Worm (Caenorhabditis elegans) whole organism, L4 larva: ENCODE results near the gene C01G12.7.

ENCODE experiments used
- D1046.2 ChIP-seq: fragments of 200-800 bp; sonication (Bioruptor generic); IDR thresholded peaks from 2 replicates; pipeline ENCODE4 v1.3.6; 2022; ENCODE audit warnings: missing genetic modification characterization, missing compliant biosample characterization
- F44E2.7 ChIP-seq: fragments of 200-800 bp; sonication (Bioruptor generic); IDR thresholded peaks from 2 replicates; pipeline ENCODE4 v2.1.2; 2022; ENCODE audit warnings: missing genetic modification characterization, missing compliant biosample characterization
- F49E8.2 ChIP-seq: sonication (generic microtip); optimal IDR thresholded peaks from 2 replicates; lab custom pipeline; 2016; ENCODE audit warnings: missing compliant biosample characterization, mild to moderate bottlenecking, missing genetic modification characterization, borderline replicate concordance
- T26A8.4 ChIP-seq: fragments of 200-800 bp; sonication (Bioruptor generic); IDR thresholded peaks from 2 replicates; pipeline ENCODE4 v1.3.6; 2022; ENCODE audit warnings: missing genetic modification characterization, missing compliant biosample characterization
- Y105C5A.15 ChIP-seq: fragments of 200-800 bp; sonication (Bioruptor generic); IDR thresholded peaks from 2 replicates; pipeline ENCODE4 v1.3.6; 2022; ENCODE audit warnings: missing genetic modification characterization, missing compliant biosample characterization
- ZK337.2 ChIP-seq: fragments of 200-800 bp; sonication (Bioruptor generic); IDR thresholded peaks from 2 replicates; pipeline ENCODE4 v1.3.6; 2022; ENCODE audit warnings: missing genetic modification reagents, missing genetic modification characterization, missing compliant biosample characterization
- arid-1 ChIP-seq: fragments of 200-800 bp; sonication (Bioruptor generic); conservative IDR thresholded peaks from 2 replicates; pipeline ENCODE4 v1.3.6; 2022; ENCODE audit warnings: missing genetic modification reagents, missing genetic modification characterization, missing compliant biosample characterization
- ceh-32 ChIP-seq: sonication (generic microtip); optimal IDR thresholded peaks from 2 replicates; lab custom pipeline; 2016; ENCODE audit warnings: mild to moderate bottlenecking, missing genetic modification characterization, missing compliant biosample characterization; ENCODE audit not compliant: poor library complexity
- daf-16 ChIP-seq, 3 experiments: sonication (generic microtip); optimal IDR thresholded peaks; 2 replicates each; lab custom pipeline; 2016 to 2017; ENCODE audit warnings: missing genetic modification characterization in 3 of 3, missing genetic modification reagents in 3 of 3, mild to moderate bottlenecking in 2 of 3, missing compliant biosample characterization in 2 of 3, missing biosample characterization in 1 of 3, moderate library complexity in 1 of 3
- daf-19 ChIP-seq: fragments of 200-800 bp; sonication (Bioruptor generic); conservative IDR thresholded peaks from 2 replicates; pipeline ENCODE4 v1.3.6; 2022; ENCODE audit warnings: missing genetic modification characterization, missing compliant biosample characterization
- daf-8 ChIP-seq: fragments of 200-800 bp; sonication (Bioruptor generic); IDR thresholded peaks from 2 replicates; pipeline ENCODE4 v1.3.6; 2022; ENCODE audit warnings: missing genetic modification characterization, missing compliant biosample characterization
- dmd-8 ChIP-seq: fragments of 200-800 bp; sonication (Bioruptor generic); IDR thresholded peaks from 2 replicates; pipeline ENCODE4 v1.3.6; 2022; ENCODE audit warnings: missing genetic modification characterization, missing compliant biosample characterization
- dpl-1 ChIP-seq: fragments of 150-350 bp; optimal IDR thresholded peaks from 2 replicates; lab custom pipeline; 2014; ENCODE audit warnings: missing biosample characterization, missing genetic modification reagents, missing genetic modification characterization
- duxl-1 ChIP-seq: sonication (generic microtip); optimal IDR thresholded peaks from 2 replicates; lab custom pipeline; 2016; ENCODE audit warnings: mild to moderate bottlenecking, missing genetic modification characterization, moderate library complexity, missing compliant biosample characterization; ENCODE audit not compliant: poor library complexity
- dve-1 ChIP-seq: sonication (generic microtip); optimal IDR thresholded peaks from 2 replicates; lab custom pipeline; 2017; ENCODE audit warnings: antibody characterized with exemption, mild to moderate bottlenecking, missing genetic modification characterization, missing compliant biosample characterization; ENCODE audit not compliant: insufficient read depth
- egl-43 ChIP-seq: fragments of 200-800 bp; sonication (Bioruptor generic); IDR thresholded peaks from 2 replicates; pipeline ENCODE4 v1.3.6; 2022; ENCODE audit warnings: missing genetic modification reagents, missing genetic modification characterization, missing compliant biosample characterization
- fkh-10 ChIP-seq: fragments of 150-350 bp; optimal IDR thresholded peaks from 2 replicates; lab custom pipeline; 2014; ENCODE audit warnings: missing biosample characterization, missing genetic modification reagents, missing genetic modification characterization
- fos-1 ChIP-seq: fragments of 150-350 bp; optimal IDR thresholded peaks from 2 replicates; lab custom pipeline; 2014; ENCODE audit warnings: missing biosample characterization, missing genetic modification characterization
- gei-8 ChIP-seq: fragments of 200-800 bp; sonication (Bioruptor generic); optimal IDR thresholded peaks from 2 replicates; lab custom pipeline; 2018; ENCODE audit warnings: mild to moderate bottlenecking, missing genetic modification characterization, missing compliant biosample characterization
- hif-1 ChIP-seq, 2 experiments: sonication (generic microtip); optimal IDR thresholded peaks; 2 replicates each; lab custom pipeline; 2016 to 2017; ENCODE audit warnings: missing compliant biosample characterization in 2 of 2, missing genetic modification characterization in 2 of 2, missing genetic modification reagents in 2 of 2, missing genotype in 2 of 2, mild to moderate bottlenecking in 1 of 2
- hlh-11 ChIP-seq: fragments of 200-800 bp; sonication (Bioruptor generic); optimal IDR thresholded peaks from 2 replicates; lab custom pipeline; 2018; ENCODE audit warnings: mild to moderate bottlenecking, missing genetic modification characterization, missing compliant biosample characterization
- hlh-30 ChIP-seq: sonication (generic microtip); optimal IDR thresholded peaks from 2 replicates; lab custom pipeline; 2017; ENCODE audit warnings: antibody characterized with exemption, mild to moderate bottlenecking, missing genetic modification characterization, missing compliant biosample characterization; ENCODE audit not compliant: insufficient read depth
- hmg-1.1 ChIP-seq: fragments of 200-800 bp; sonication (Bioruptor generic); IDR thresholded peaks from 2 replicates; pipeline ENCODE4 v1.3.6; 2022; ENCODE audit warnings: missing genetic modification reagents, missing genetic modification characterization, missing compliant biosample characterization
- lin-1 ChIP-seq: fragments of 200-800 bp; sonication (Bioruptor generic); IDR thresholded peaks from 2 replicates; pipeline ENCODE4 v1.3.6; 2022; ENCODE audit warnings: missing genetic modification reagents, missing genetic modification characterization, missing compliant biosample characterization
- lin-15B ChIP-seq: fragments of 150-350 bp; sonication (generic microtip); optimal IDR thresholded peaks from 3 replicates; lab custom pipeline; 2014; ENCODE audit warnings: missing biosample characterization, missing genetic modification characterization
- lin-39 ChIP-seq: fragments of 150-350 bp; optimal IDR thresholded peaks from 2 replicates; lab custom pipeline; 2014; ENCODE audit warnings: missing biosample characterization, missing genetic modification reagents, missing genetic modification characterization
- lsy-2 ChIP-seq, 2 experiments: fragments of 150-350 bp in 1 of 2; sonication (generic microtip) in 1 of 2; optimal IDR thresholded peaks; 2 replicates each; lab custom pipeline; 2014 to 2017; ENCODE audit warnings: missing biosample characterization in 2 of 2, missing genetic modification characterization in 2 of 2
- mes-2 ChIP-seq: sonication (generic microtip); optimal IDR thresholded peaks from 2 replicates; lab custom pipeline; 2016; ENCODE audit warnings: missing genotype, mild to moderate bottlenecking, missing genetic modification characterization, missing compliant biosample characterization; ENCODE audit not compliant: poor library complexity, severe bottlenecking
- mxl-3 ChIP-seq: fragments of 200-800 bp; sonication (Bioruptor generic); optimal IDR thresholded peaks from 2 replicates; lab custom pipeline; 2018; ENCODE audit warnings: mild to moderate bottlenecking, missing genetic modification characterization, missing compliant biosample characterization
- nhr-10 ChIP-seq: fragments of 150-350 bp; optimal IDR thresholded peaks from 2 replicates; lab custom pipeline; 2014; ENCODE audit warnings: missing biosample characterization, missing genetic modification characterization
- nhr-102 ChIP-seq: sonication (generic microtip); optimal IDR thresholded peaks from 2 replicates; lab custom pipeline; 2016; ENCODE audit warnings: mild to moderate bottlenecking, missing genetic modification characterization, moderate library complexity, missing compliant biosample characterization
- nhr-111 ChIP-seq: fragments of 200-800 bp; sonication (Bioruptor generic); optimal IDR thresholded peaks from 2 replicates; lab custom pipeline; 2018; ENCODE audit warnings: mild to moderate bottlenecking, missing genetic modification characterization, missing compliant biosample characterization
- nhr-25 ChIP-seq: sonication (generic microtip); optimal IDR thresholded peaks from 2 replicates; lab custom pipeline; 2017; ENCODE audit warnings: missing genetic modification characterization, mild to moderate bottlenecking, missing compliant biosample characterization, antibody characterized with exemption, moderate library complexity, borderline replicate concordance; ENCODE audit not compliant: insufficient read depth
- nhr-28 ChIP-seq: fragments of 150-350 bp; optimal IDR thresholded peaks from 2 replicates; lab custom pipeline; 2014; ENCODE audit warnings: missing biosample characterization, missing genetic modification characterization
- nhr-42 ChIP-seq: fragments of 200-800 bp; sonication (Bioruptor generic); IDR thresholded peaks from 2 replicates; pipeline ENCODE4 v1.3.6; 2022; ENCODE audit warnings: missing genetic modification characterization, missing compliant biosample characterization
- nhr-76 ChIP-seq: fragments of 150-350 bp; optimal IDR thresholded peaks from 2 replicates; lab custom pipeline; 2014; ENCODE audit warnings: missing biosample characterization, missing genetic modification characterization
- nhr-77 ChIP-seq: fragments of 150-350 bp; optimal IDR thresholded peaks from 2 replicates; lab custom pipeline; 2014; ENCODE audit warnings: missing biosample characterization, missing genetic modification characterization
- set-16 ChIP-seq: fragments of 200-800 bp; sonication (Bioruptor generic); IDR thresholded peaks from 2 replicates; pipeline ENCODE4 v1.3.6; 2022; ENCODE audit warnings: missing genetic modification reagents, missing genetic modification characterization, missing compliant biosample characterization
- snpc-1.2 ChIP-seq: fragments of 200-800 bp; sonication (Bioruptor generic); IDR thresholded peaks from 2 replicates; pipeline ENCODE4 v1.3.6; 2022; ENCODE audit warnings: missing genetic modification reagents, missing genetic modification characterization, missing compliant biosample characterization
- snpc-4 ChIP-seq: fragments of 150-350 bp; optimal IDR thresholded peaks from 2 replicates; lab custom pipeline; 2014; ENCODE audit warnings: missing biosample characterization, missing genetic modification characterization
- tag-97 ChIP-seq: fragments of 200-800 bp; sonication (Bioruptor generic); IDR thresholded peaks from 2 replicates; pipeline ENCODE4 v1.3.6; 2022; ENCODE audit warnings: missing genetic modification characterization, missing compliant biosample characterization
- unc-130 ChIP-seq: sonication (generic microtip); optimal IDR thresholded peaks from 2 replicates; lab custom pipeline; 2016; ENCODE audit warnings: missing genetic modification reagents, missing genetic modification characterization, missing compliant biosample characterization
- vab-7 ChIP-seq: fragments of 200-800 bp; sonication (Bioruptor generic); IDR thresholded peaks from 2 replicates; pipeline ENCODE4 v1.3.6; 2022; ENCODE audit warnings: missing genetic modification reagents, missing genetic modification characterization, missing compliant biosample characterization
- zip-11 ChIP-seq: fragments of 200-800 bp; sonication (Bioruptor generic); IDR thresholded peaks from 2 replicates; pipeline ENCODE4 v1.3.6; 2022; ENCODE audit warnings: missing genetic modification characterization, missing compliant biosample characterization
- zip-2 ChIP-seq: fragments of 150-350 bp; optimal IDR thresholded peaks from 2 replicates; lab custom pipeline; 2014; ENCODE audit warnings: missing biosample characterization, missing genetic modification characterization
- ztf-7 ChIP-seq: fragments of 150-350 bp; optimal IDR thresholded peaks from 2 replicates; lab custom pipeline; 2014; ENCODE audit warnings: missing biosample characterization, missing genetic modification characterization

C01G12.7 gene

ce11 chrII:14616927-14617326 lies 25.2 kb upstream of the C01G12.7 start (continued):
- TF ChIP-seq D1046.2 (GFP tag; lab: Robert Waterston, UW): peak; percentile 86
- TF ChIP-seq ceh-32 (tag; lab: Kevin White, UChicago): no peak
- TF ChIP-seq F49E8.2 (tag; lab: Kevin White, UChicago): no peak
- TF ChIP-seq F44E2.7 (GFP tag; lab: Robert Waterston, UW): peak; percentile 66; the same call in 1 of the 2 replicates
- peak; percentile 76; the same call in 1 of the 2 replicates for TF ChIP-seq daf-19 (GFP tag; lab: Robert Waterston, UW)
- no peak for TF ChIP-seq daf-8
- TF ChIP-seq nhr-102 (tag; lab: Kevin White, UChicago): peak; percentile 44
- peak; percentile 81; the same call in 1 of the 2 replicates for TF ChIP-seq Y105C5A.15
- TF ChIP-seq mxl-3 (GFP tag; lab: Kevin White, UChicago): peak; percentile 43
- TF ChIP-seq gei-8: peak; percentile 32
- TF ChIP-seq set-16: peak; percentile 20; the same call in 1 of the 2 replicates
- TF ChIP-seq egl-43 (GFP tag; lab: Robert Waterston, UW): peak; percentile 92
- TF ChIP-seq nhr-25 (tag; lab: Kevin White, UChicago): no peak
- no peak for TF ChIP-seq fkh-10
- TF ChIP-seq hlh-11: peak; percentile 18
- TF ChIP-seq mes-2 (tag; lab: Kevin White, UChicago): peak; percentile 78
- TF ChIP-seq lsy-2 (tag; optimal IDR thresholded peaks at IDR 0.05; lab: Kevin White, UChicago): peak in 1 of 2 experiments; percentile 15
- no peak for TF ChIP-seq ztf-7
- TF ChIP-seq lin-1 (GFP tag; lab: Robert Waterston, UW): peak; percentile 79
- 0 out of 2 replicates have a peak, but pooled peaks have one; percentile 17 for TF ChIP-seq ZK337.2 (GFP tag; lab: Robert Waterston, UW)
- no peak for TF ChIP-seq nhr-77 (tag; lab: Kevin White, UChicago)
- TF ChIP-seq daf-16 (GFP tag; optimal IDR thresholded peaks at IDR 0.05; lab: Kevin White, UChicago): peak in 1 of 2 experiments; percentile 88
- TF ChIP-seq daf-16 (tag; optimal IDR thresholded peaks at IDR 0.05; lab: Kevin White, UChicago): peak; percentile 67
- peak; percentile 81 for TF ChIP-seq duxl-1 (tag; lab: Kevin White, UChicago)

DNA sequence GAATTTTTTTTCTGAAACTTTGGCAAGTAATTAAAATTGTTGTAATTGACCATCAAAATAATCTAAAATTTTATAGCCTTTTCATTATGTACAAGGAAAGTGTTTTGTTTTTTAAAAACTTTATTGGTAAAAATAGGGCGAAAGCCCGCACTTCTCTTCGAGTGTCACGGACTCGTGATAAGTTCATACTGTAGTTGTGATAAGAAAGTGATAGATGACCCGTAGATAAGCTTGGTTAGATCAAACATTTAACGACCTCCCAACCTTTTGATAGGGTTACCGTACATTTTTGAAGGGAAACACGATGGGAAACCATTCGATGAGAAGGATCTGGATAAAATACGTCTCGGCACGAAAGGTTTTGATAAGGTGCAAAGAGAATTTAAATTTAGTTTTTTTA lies 24.7 kb upstream of the C01G12.7 start:
- TF ChIP-seq lin-1 (GFP tag; lab: Robert Waterston, UW) (no peak), tag-97 (GFP tag; lab: Robert Waterston, UW) (no peak), fkh-10 (no peak), fos-1 (no peak), T26A8.4 (GFP tag; lab: Robert Waterston, UW) (no peak), mxl-3 (GFP tag; lab: Kevin White, UChicago) (no peak), ceh-32 (tag; lab: Kevin White, UChicago) (no peak), lin-39 (tag; lab: Kevin White, UChicago) (no peak), ztf-7 (no peak), nhr-76 (tag; lab: Kevin White, UChicago) (no peak), dpl-1 (no peak), nhr-10 (tag; lab: Kevin White, UChicago) (no peak), zip-2 (tag; lab: Kevin White, UChicago) (no peak), dmd-8 (GFP tag; lab: Robert Waterston, UW) (no peak), snpc-1.2 (GFP tag; lab: Robert Waterston, UW) (no peak), hif-1 (tag; optimal IDR thresholded peaks at IDR 0.05; lab: Kevin White, UChicago) (no peak), lsy-2 (tag; optimal IDR thresholded peaks at IDR 0.05; lab: Kevin White, UChicago) (peak in 1 of 2 experiments; percentile 69), nhr-42 (no peak), nhr-28 (peak; percentile 62), nhr-25 (tag; lab: Kevin White, UChicago) (no peak), zip-11 (GFP tag; lab: Robert Waterston, UW) (no peak), nhr-77 (tag; lab: Kevin White, UChicago) (peak; percentile 17), snpc-4 (tag; lab: Kevin White, UChicago) (no peak), hmg-1.1 (GFP tag; lab: Robert Waterston, UW) (no peak), hlh-11 (no peak), hlh-30 (peak; percentile 19), dve-1 (tag; lab: Kevin White, UChicago) (peak; percentile 76), mes-2 (tag; lab: Kevin White, UChicago) (no peak), nhr-111 (no peak), arid-1 (GFP tag; lab: Robert Waterston, UW) (no peak), unc-130 (GFP tag; lab: Kevin White, UChicago) (no peak), daf-16 (GFP tag; optimal IDR thresholded peaks at IDR 0.05; lab: Kevin White, UChicago) (no peak), daf-16 (tag; optimal IDR thresholded peaks at IDR 0.05; lab: Kevin White, UChicago) (no peak), lin-15B (tag; lab: Kevin White, UChicago) (no peak), vab-7 (GFP tag; lab: Robert Waterston, UW) (no peak)
